Worm (Caenorhabditis elegans): ENCODE results near the gene ttr-53.

ttr-53 gene

ce11 chrIV:10174328-10174727 is 16.5 kb downstream of the ttr-53 start, which contains the start of gene pxf-1:
Gene pxf-1, minus strand, starts transcription at chrIV:10174341.
- TF ChIP-seq egl-5 (tag; optimal IDR thresholded peaks at IDR 0.05) (peak; percentile 52), eor-1 (tag; optimal IDR thresholded peaks at IDR 0.05) (no peak)

- TF ChIP-seq hmg-11 (tag; optimal IDR thresholded peaks at IDR 0.05) = peak; percentile 37
- peak; percentile 16 for TF ChIP-seq nhr-25 (tag; optimal IDR thresholded peaks at IDR 0.05)
- TF ChIP-seq elt-2 (tag; optimal IDR thresholded peaks at IDR 0.05) = peak; percentile 45
- peak; percentile 29 for TF ChIP-seq nfya-1 (tag; optimal IDR thresholded peaks at IDR 0.05; ENCODE audit: insufficient read depth)
- no peak for TF ChIP-seq ceh-9 (tag; optimal IDR thresholded peaks at IDR 0.05)
- peak; percentile 56 for TF ChIP-seq pha-4 (tag; optimal IDR thresholded peaks at IDR 0.05)
- TF ChIP-seq ceh-28 (tag; optimal IDR thresholded peaks at IDR 0.05) = peak; percentile 24
- no peak for TF ChIP-seq nhr-11 (tag; optimal IDR thresholded peaks at IDR 0.05)
- TF ChIP-seq ztf-11 (tag; optimal IDR thresholded peaks at IDR 0.05) = no peak
These were observed 17.3 kb downstream of the ttr-53 start for ce11 chrIV:10174932-10175732.

- TF ChIP-seq snpc-4 (tag; optimal IDR thresholded peaks at IDR 0.05) = peak; percentile 47
- peak; percentile 85 for TF ChIP-seq nfya-1 (tag; optimal IDR thresholded peaks at IDR 0.05; ENCODE audit: insufficient read depth)
- peak; percentile 24 for TF ChIP-seq elt-2 (tag; optimal IDR thresholded peaks at IDR 0.05)
- TF ChIP-seq nhr-23 (tag; optimal IDR thresholded peaks at IDR 0.05) = peak; percentile 73
- peak; percentile 65 for TF ChIP-seq hmg-11 (tag; optimal IDR thresholded peaks at IDR 0.05)
- peak; percentile 64 for TF ChIP-seq lin-15B (tag; optimal IDR thresholded peaks at IDR 0.05)
- TF ChIP-seq pha-4 (tag; optimal IDR thresholded peaks at IDR 0.05) = peak; percentile 70
- no peak for TF ChIP-seq egl-27 (tag; optimal IDR thresholded peaks at IDR 0.05)
- no peak for TF ChIP-seq ztf-11 (tag; optimal IDR thresholded peaks at IDR 0.05)
- TF ChIP-seq lin-39 (tag; optimal IDR thresholded peaks at IDR 0.05) = peak; percentile 79
- peak; percentile 52 for TF ChIP-seq nhr-25 (tag; optimal IDR thresholded peaks at IDR 0.05)
These were observed 18.5 kb downstream of the ttr-53 start, which contains the start of gene rack-1 for ce11 chrIV:10176252-10176730. Gene rack-1, plus strand, starts transcription at chrIV:10176680.

ce11 chrIV:10177779-10178178 is 19.9 kb downstream of the ttr-53 start, which contains the start of gene mspn-1:
Gene mspn-1, plus strand, starts transcription at chrIV:10177968.
- TF ChIP-seq nhr-237 (tag; optimal IDR thresholded peaks at IDR 0.05) (no peak), nhr-76 (tag; optimal IDR thresholded peaks at IDR 0.05) (no peak), fos-1 (tag; optimal IDR thresholded peaks at IDR 0.05) (no peak), lin-39 (tag; optimal IDR thresholded peaks at IDR 0.05) (no peak), daf-12 (tag; optimal IDR thresholded peaks at IDR 0.05) (no peak), nhr-25 (tag; optimal IDR thresholded peaks at IDR 0.05) (no peak), nhr-23 (tag; optimal IDR thresholded peaks at IDR 0.05) (no peak), mdl-1 (tag; optimal IDR thresholded peaks at IDR 0.05) (no peak), unc-39 (tag; optimal IDR thresholded peaks at IDR 0.05) (no peak), ztf-4 (tag; optimal IDR thresholded peaks at IDR 0.05) (no peak), snpc-4 (tag; optimal IDR thresholded peaks at IDR 0.05) (no peak), lsy-12 (tag; optimal IDR thresholded peaks at IDR 0.05) (no peak), sea-2 (GFP tag; optimal IDR thresholded peaks at IDR 0.05) (no peak), fkh-10 (GFP tag; optimal IDR thresholded peaks at IDR 0.05) (no peak), eor-1 (tag; optimal IDR thresholded peaks at IDR 0.05) (no peak), lin-15B (tag; optimal IDR thresholded peaks at IDR 0.05) (no peak), nfya-1 (tag; optimal IDR thresholded peaks at IDR 0.05; ENCODE audit: insufficient read depth) (no peak), nhr-77 (tag; optimal IDR thresholded peaks at IDR 0.05) (no peak), ceh-82 (tag; optimal IDR thresholded peaks at IDR 0.05) (no peak), nhr-12 (tag; optimal IDR thresholded peaks at IDR 0.05) (no peak)

ce11 chrIV:10180133-10180749 is 22.4 kb downstream of the ttr-53 start, which contains the start of gene gta-1:
Gene gta-1, plus strand, starts transcription at chrIV:10180660.
- TF ChIP-seq nfya-1 (tag; optimal IDR thresholded peaks at IDR 0.05; ENCODE audit: insufficient read depth) (peak; percentile 37), egl-5 (tag; optimal IDR thresholded peaks at IDR 0.05) (peak; percentile 52), ceh-28 (tag; optimal IDR thresholded peaks at IDR 0.05) (peak; percentile 14), hmg-11 (tag; optimal IDR thresholded peaks at IDR 0.05) (peak; percentile 18), ceh-82 (tag; optimal IDR thresholded peaks at IDR 0.05) (no peak)
